Fruit fly (Drosophila melanogaster) S2 (cell line): ENCODE measurements around the gene CG6040.

Experiments used
- CG8478 ChIP-seq: fragments of >200 bp; optimal IDR thresholded peaks from 2 replicates; lab custom pipeline; 2018
- CTCF ChIP-seq, 2 experiments: fragments of >200 bp; optimal IDR thresholded peaks; 2 replicates each; lab custom pipeline; 2018

dm6 chr3R:19153502-19153983, 56.8 kb downstream of the CG6040 start, which contains the start of gene CG5835:
- TF ChIP-seq CTCF (optimal IDR thresholded peaks at IDR 0.05; lab: Kevin White, UChicago) (no peak), CG8478 (lab: Kevin White, UChicago) (no peak)
